Worm (Caenorhabditis elegans) whole organism, young adult: ENCODE data around the gene Y39F10A.6.

ENCODE experiments used
- B0019.2 ChIP-seq: fragments of 200-800 bp; sonication (Bioruptor generic); conservative IDR thresholded peaks from 2 replicates; pipeline ENCODE4 v1.3.6; 2022; ENCODE audit warnings: missing genetic modification reagents, missing genetic modification characterization, missing compliant biosample characterization
- B0035.1 ChIP-seq: sonication (generic microtip); optimal IDR thresholded peaks from 2 replicates; lab custom pipeline; 2016; ENCODE audit warnings: missing genetic modification characterization, mild to moderate bottlenecking, missing compliant biosample characterization, missing genotype, missing genetic modification reagents
- C06A6.2 ChIP-seq: fragments of 200-800 bp; sonication (Bioruptor generic); conservative IDR thresholded peaks from 2 replicates; pipeline ENCODE4 v1.3.6; 2022; ENCODE audit warnings: missing genetic modification characterization, missing compliant biosample characterization
- F37B4.10 ChIP-seq: fragments of 200-800 bp; sonication (Bioruptor generic); IDR thresholded peaks from 2 replicates; pipeline ENCODE4 v1.3.6; 2022; ENCODE audit warnings: missing genetic modification characterization, missing compliant biosample characterization
- F49E8.2 ChIP-seq: sonication (generic microtip); optimal IDR thresholded peaks from 3 replicates; lab custom pipeline; 2017; ENCODE audit warnings: missing genetic modification characterization, mild to moderate bottlenecking, missing compliant biosample characterization, antibody characterized with exemption, moderate library complexity; ENCODE audit not compliant: insufficient read depth
- K11D2.4 ChIP-seq: fragments of 200-800 bp; sonication (Bioruptor generic); IDR thresholded peaks from 2 replicates; pipeline ENCODE4 v1.3.6; 2022; ENCODE audit warnings: missing genetic modification reagents, missing genetic modification characterization, missing compliant biosample characterization
- K12H6.12 ChIP-seq: fragments of 200-800 bp; sonication (Bioruptor generic); optimal IDR thresholded peaks from 2 replicates; lab custom pipeline; 2018; ENCODE audit warnings: mild to moderate bottlenecking, missing genetic modification characterization, missing compliant biosample characterization
- Y53G8AR.9 ChIP-seq: fragments of 200-800 bp; sonication (Bioruptor generic); conservative IDR thresholded peaks from 2 replicates; pipeline ENCODE4 v1.3.6; 2022; ENCODE audit warnings: missing genetic modification reagents, missing genetic modification characterization, missing compliant biosample characterization
- Y56A3A.18 ChIP-seq: fragments of 200-800 bp; sonication (Bioruptor generic); IDR thresholded peaks from 2 replicates; pipeline ENCODE4 v1.3.6; 2022; ENCODE audit warnings: missing genetic modification reagents, missing genetic modification characterization, missing compliant biosample characterization
- ama-1 ChIP-seq, 3 experiments: fragments of 150-350 bp in 1 of 3; sonication (generic microtip) in 2 of 3; optimal IDR thresholded peaks; 2 replicates each; lab custom pipeline; 2014 to 2018; ENCODE audit warnings: missing biosample characterization in 2 of 3, missing genetic modification characterization in 2 of 3, missing genetic modification reagents in 2 of 3
- aptf-3 ChIP-seq: fragments of 200-800 bp; sonication (Bioruptor generic); IDR thresholded peaks from 2 replicates; pipeline ENCODE4 v1.3.6; 2022; ENCODE audit warnings: missing genetic modification characterization, missing compliant biosample characterization
- attf-3 ChIP-seq: fragments of 200-800 bp; sonication (Bioruptor generic); conservative IDR thresholded peaks from 2 replicates; pipeline ENCODE4 v1.3.6; 2022; ENCODE audit warnings: missing genetic modification reagents, missing genetic modification characterization, missing compliant biosample characterization
- attf-6 ChIP-seq: fragments of 200-800 bp; sonication (Bioruptor generic); IDR thresholded peaks from 2 replicates; pipeline ENCODE4 v1.3.6; 2022; ENCODE audit warnings: missing genetic modification reagents, missing genetic modification characterization, missing compliant biosample characterization
- ccch-3 ChIP-seq: fragments of 200-800 bp; sonication (Bioruptor generic); optimal IDR thresholded peaks from 2 replicates; lab custom pipeline; 2018; ENCODE audit warnings: mild to moderate bottlenecking, missing genetic modification characterization, missing compliant biosample characterization
- cebp-1 ChIP-seq, 2 experiments: fragments of 200-800 bp in 1 of 2; sonication (Bioruptor generic) in 1 of 2; sonication (generic microtip) in 1 of 2; IDR thresholded peaks in 1 of 2; optimal IDR thresholded peaks in 1 of 2; 2 replicates each; pipeline versions ENCODE4 v1.3.6 to Lab custom; 2017 to 2022; ENCODE audit warnings: missing compliant biosample characterization in 2 of 2, missing genetic modification characterization in 2 of 2, mild to moderate bottlenecking in 1 of 2, missing genetic modification reagents in 1 of 2, moderate library complexity in 1 of 2
- cebp-2 ChIP-seq: fragments of 200-800 bp; sonication (Bioruptor generic); IDR thresholded peaks from 2 replicates; pipeline ENCODE4 v1.3.6; 2022; ENCODE audit warnings: missing genetic modification characterization, missing compliant biosample characterization
- ceh-91 ChIP-seq: fragments of 200-800 bp; sonication (Bioruptor generic); IDR thresholded peaks from 2 replicates; pipeline ENCODE4 v1.3.6; 2022; ENCODE audit warnings: missing genetic modification reagents, missing genetic modification characterization, missing compliant biosample characterization
- efl-1 ChIP-seq: fragments of 150-350 bp; optimal IDR thresholded peaks from 2 replicates; lab custom pipeline; 2014; ENCODE audit warnings: missing biosample characterization, missing genetic modification reagents, missing genetic modification characterization
- gei-17 ChIP-seq: fragments of 200-800 bp; sonication (Bioruptor generic); optimal IDR thresholded peaks from 2 replicates; lab custom pipeline; 2018; ENCODE audit warnings: mild to moderate bottlenecking, missing genetic modification characterization, missing compliant biosample characterization
- him-1 ChIP-seq: sonication (generic microtip); optimal IDR thresholded peaks from 2 replicates; lab custom pipeline; 2016; ENCODE audit warnings: missing genotype, missing genetic modification reagents, missing genetic modification characterization, missing compliant biosample characterization
- hrde-1 ChIP-seq: sonication (generic microtip); optimal IDR thresholded peaks from 2 replicates; lab custom pipeline; 2016; ENCODE audit warnings: missing genetic modification characterization, mild to moderate bottlenecking, missing compliant biosample characterization, moderate library complexity, missing genotype, missing genetic modification reagents, borderline replicate concordance
- lag-1 ChIP-seq: fragments of 200-800 bp; sonication (Bioruptor generic); IDR thresholded peaks from 2 replicates; pipeline ENCODE4 v1.3.6; 2022; ENCODE audit warnings: missing genetic modification reagents, missing genetic modification characterization, missing compliant biosample characterization
- let-526 ChIP-seq: fragments of 200-800 bp; sonication (Bioruptor generic); IDR thresholded peaks from 2 replicates; pipeline ENCODE4 v1.3.6; 2022; ENCODE audit warnings: missing genetic modification reagents, missing genetic modification characterization, missing compliant biosample characterization
- let-607 ChIP-seq, 2 experiments: fragments of 200-800 bp in 1 of 2; sonication (Bioruptor generic) in 1 of 2; sonication (generic microtip) in 1 of 2; optimal IDR thresholded peaks; 2 replicates each; lab custom pipeline; 2016 to 2018; ENCODE audit warnings: mild to moderate bottlenecking in 2 of 2, missing compliant biosample characterization in 2 of 2, missing genetic modification characterization in 2 of 2, moderate library complexity in 2 of 2, missing genotype in 1 of 2
- lin-26 ChIP-seq: fragments of 200-800 bp; sonication (Bioruptor generic); IDR thresholded peaks from 2 replicates; pipeline ENCODE4 v1.3.6; 2022; ENCODE audit warnings: missing genetic modification reagents, missing genetic modification characterization, missing compliant biosample characterization
- lin-40 ChIP-seq: sonication (generic microtip); optimal IDR thresholded peaks from 2 replicates; lab custom pipeline; 2016; ENCODE audit warnings: missing genetic modification characterization, mild to moderate bottlenecking, missing compliant biosample characterization, missing genotype, missing genetic modification reagents
- madf-10 ChIP-seq: sonication (generic microtip); optimal IDR thresholded peaks from 2 replicates; lab custom pipeline; 2016; ENCODE audit warnings: mild to moderate bottlenecking, missing genetic modification characterization, missing compliant biosample characterization
- nfyb-1 ChIP-seq: fragments of 200-800 bp; sonication (Bioruptor generic); IDR thresholded peaks from 2 replicates; pipeline ENCODE4 v1.3.6; 2022; ENCODE audit warnings: missing genetic modification reagents, missing genetic modification characterization, missing compliant biosample characterization
- nhr-80 ChIP-seq: sonication (generic microtip); optimal IDR thresholded peaks from 2 replicates; lab custom pipeline; 2016; ENCODE audit warnings: missing genetic modification characterization, missing compliant biosample characterization
- pbrm-1 ChIP-seq: fragments of 200-800 bp; sonication (Bioruptor generic); IDR thresholded peaks from 2 replicates; pipeline ENCODE4 v1.3.6; 2022; ENCODE audit warnings: missing genetic modification reagents, missing genetic modification characterization, missing compliant biosample characterization
- pha-4 ChIP-seq: fragments of 150-350 bp; sonication (generic microtip); optimal IDR thresholded peaks from 2 replicates; lab custom pipeline; 2014; ENCODE audit warnings: missing biosample characterization, missing genetic modification reagents, missing genetic modification characterization
- rcor-1 ChIP-seq: fragments of 200-800 bp; sonication (Bioruptor generic); IDR thresholded peaks from 2 replicates; pipeline ENCODE4 v1.3.6; 2022; ENCODE audit warnings: missing genetic modification reagents, missing genetic modification characterization, missing compliant biosample characterization
- snpc-1.3 ChIP-seq: sonication (generic microtip); optimal IDR thresholded peaks from 2 replicates; lab custom pipeline; 2017; ENCODE audit warnings: missing genetic modification characterization, mild to moderate bottlenecking, missing compliant biosample characterization, antibody characterized with exemption, moderate library complexity, missing genotype, missing genetic modification reagents; ENCODE audit not compliant: insufficient read depth
- snpc-3.4 ChIP-seq: sonication (generic microtip); optimal IDR thresholded peaks from 2 replicates; lab custom pipeline; 2017; ENCODE audit warnings: missing genetic modification characterization, mild to moderate bottlenecking, missing compliant biosample characterization, antibody characterized with exemption, moderate library complexity, missing genotype, missing genetic modification reagents
- tlf-1 ChIP-seq: fragments of 200-800 bp; sonication (Bioruptor generic); optimal IDR thresholded peaks from 2 replicates; lab custom pipeline; 2018; ENCODE audit warnings: mild to moderate bottlenecking, missing genetic modification characterization, missing compliant biosample characterization
- zim-3 ChIP-seq: sonication (generic microtip); optimal IDR thresholded peaks from 2 replicates; lab custom pipeline; 2017; ENCODE audit warnings: mild to moderate bottlenecking, missing genetic modification characterization, moderate library complexity, missing compliant biosample characterization
- ztf-6 ChIP-seq: fragments of 200-800 bp; sonication (Bioruptor generic); IDR thresholded peaks from 2 replicates; pipeline ENCODE4 v1.3.6; 2022; ENCODE audit warnings: missing genetic modification reagents, missing genetic modification characterization, missing compliant biosample characterization

Y39F10A.6 gene

DNA sequence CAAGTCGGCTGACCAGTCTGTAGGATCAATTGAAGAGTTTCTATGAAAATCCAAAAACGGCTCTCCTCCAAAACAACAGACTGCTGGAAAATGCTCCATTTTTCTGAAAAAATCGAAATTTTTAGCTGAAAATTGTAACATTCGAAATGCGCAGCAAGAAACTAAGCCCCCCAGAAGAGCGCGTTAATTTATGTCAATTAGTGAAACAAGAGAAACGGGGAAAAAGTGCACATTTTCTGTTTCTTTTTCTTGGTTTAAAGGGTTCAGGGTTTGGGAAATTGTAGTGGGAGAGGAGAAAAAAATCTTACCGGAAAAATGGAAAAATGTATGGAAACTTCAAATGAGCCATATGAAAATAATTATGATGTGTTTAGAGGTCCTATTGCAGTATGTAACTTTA lies 18.2 kb downstream of the Y39F10A.6 start, which contains the start of gene C08G5.7:
Gene C08G5.7, minus strand, starts transcription at position 101 of the 400 bp plus-strand sequence.
- no peak for TF ChIP-seq aptf-3 (GFP tag; lab: Robert Waterston, UW)
- TF ChIP-seq K12H6.12 (tag; lab: Kevin White, UChicago) = no peak
- TF ChIP-seq snpc-1.3 (tag; lab: Kevin White, UChicago) = no peak
- no peak for TF ChIP-seq B0035.1 (tag; lab: Kevin White, UChicago)
- no peak for TF ChIP-seq ccch-3 (GFP tag; lab: Kevin White, UChicago)
- TF ChIP-seq nfyb-1 (GFP tag; lab: Robert Waterston, UW) = no peak
- no peak for TF ChIP-seq lin-40 (tag; lab: Kevin White, UChicago)
- no peak for TF ChIP-seq pha-4 (tag; lab: Kevin White, UChicago)
- no peak for TF ChIP-seq C06A6.2 (GFP tag; lab: Robert Waterston, UW)
- TF ChIP-seq snpc-3.4 (tag; lab: Kevin White, UChicago) = no peak
- TF ChIP-seq, all 124 proteins: peak for 0

DNA sequence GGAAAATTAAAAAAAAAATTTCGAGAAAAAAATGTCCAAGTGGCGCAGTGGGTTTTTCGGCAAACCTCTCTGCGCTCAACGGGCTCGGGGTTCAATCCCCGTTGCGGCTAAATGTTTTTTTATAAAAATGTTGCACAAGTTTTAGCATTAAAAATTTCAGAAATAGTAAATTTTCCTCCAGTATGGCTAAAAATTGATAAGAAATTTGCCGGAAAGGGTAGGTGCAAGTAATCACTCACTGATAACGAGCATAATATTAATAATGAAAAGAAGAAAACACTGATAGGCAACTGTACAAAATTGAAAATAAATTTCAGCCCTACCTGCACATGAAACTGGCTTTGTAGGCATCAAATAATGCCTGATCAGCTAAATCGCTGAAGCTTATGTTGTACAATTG lies 19.0 kb downstream of the Y39F10A.6 start:
- no peak for TF ChIP-seq madf-10
- no peak for TF ChIP-seq let-526 (GFP tag; lab: Robert Waterston, UW)
- no peak for TF ChIP-seq Y56A3A.18 (GFP tag; lab: Robert Waterston, UW)
- no peak for TF ChIP-seq him-1 (tag; lab: Kevin White, UChicago)
- no peak for TF ChIP-seq B0019.2
- TF ChIP-seq rcor-1 (GFP tag; lab: Robert Waterston, UW) = no peak
- TF ChIP-seq hrde-1 = no peak
- no peak for TF ChIP-seq efl-1
- no peak for TF ChIP-seq Y53G8AR.9 (GFP tag; lab: Robert Waterston, UW)
- no peak for TF ChIP-seq ztf-6 (GFP tag; lab: Robert Waterston, UW)
- no peak for TF ChIP-seq attf-6 (GFP tag; lab: Robert Waterston, UW)
- TF ChIP-seq ceh-91 (GFP tag; lab: Robert Waterston, UW) = no peak
- no peak for TF ChIP-seq F49E8.2 (tag; lab: Kevin White, UChicago)
- TF ChIP-seq gei-17 (GFP tag; lab: Kevin White, UChicago) = no peak
- no peak for TF ChIP-seq zim-3 (tag; lab: Kevin White, UChicago)
- TF ChIP-seq ccch-3 (GFP tag; lab: Kevin White, UChicago) = no peak
- no peak for TF ChIP-seq lag-1
- no peak for TF ChIP-seq ama-1 (optimal IDR thresholded peaks at IDR 0.05; lab: Kevin White, UChicago)
- no peak for TF ChIP-seq ama-1 (GFP tag; optimal IDR thresholded peaks at IDR 0.05; lab: Kevin White, UChicago)

DNA sequence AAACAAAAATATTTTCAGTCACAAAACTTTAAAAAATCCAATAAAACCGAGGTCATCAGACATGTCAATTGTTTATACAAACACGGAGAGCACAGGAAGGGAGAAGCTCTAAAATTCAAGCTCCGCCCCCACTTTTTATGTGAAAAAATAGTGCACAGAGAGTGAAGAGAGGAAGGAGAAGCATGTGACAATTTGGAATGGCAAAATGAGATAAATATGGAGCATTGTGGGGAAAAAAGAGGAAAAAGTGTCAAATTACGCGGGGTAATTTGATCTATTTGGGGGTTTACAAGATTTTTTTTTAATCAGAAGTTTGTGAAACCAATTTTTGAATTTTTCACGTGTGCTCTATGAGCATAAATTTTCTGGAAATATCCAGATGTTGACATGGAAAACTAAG lies 20.5 kb downstream of the Y39F10A.6 start:
- TF ChIP-seq attf-3 (no peak), Y53G8AR.9 (GFP tag; lab: Robert Waterston, UW) (no peak)

DNA sequence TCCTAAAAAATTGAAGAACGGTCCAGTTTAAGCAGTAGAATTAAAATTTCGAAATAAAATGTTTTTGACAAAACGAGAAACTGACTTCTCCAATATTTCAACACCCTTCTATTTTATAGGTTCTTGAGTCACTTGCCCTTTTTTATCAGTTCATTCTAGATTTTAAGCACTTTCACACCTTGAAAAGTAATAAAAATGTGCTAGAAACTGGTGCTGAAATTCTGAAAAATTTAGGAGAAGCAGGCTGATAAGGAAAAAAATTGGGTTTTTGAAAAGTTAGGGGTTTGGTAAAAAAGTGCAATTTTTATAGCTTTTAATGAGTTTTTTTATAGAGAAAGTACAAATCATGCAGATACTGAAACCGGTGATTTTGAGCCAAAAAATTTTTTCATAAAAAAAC lies 23.2 kb downstream of the Y39F10A.6 start:
- no peak for TF ChIP-seq K11D2.4 (GFP tag; lab: Robert Waterston, UW)
- TF ChIP-seq cebp-2 (GFP tag; lab: Robert Waterston, UW) = no peak
- TF ChIP-seq let-607 (tag; optimal IDR thresholded peaks at IDR 0.05; lab: Kevin White, UChicago) = no peak
- TF ChIP-seq F37B4.10 (GFP tag; lab: Robert Waterston, UW) = no peak
- no peak for TF ChIP-seq cebp-1 (GFP tag; IDR thresholded peaks at IDR 0.05; lab: Robert Waterston, UW)
- TF ChIP-seq cebp-1 (tag; optimal IDR thresholded peaks at IDR 0.05; lab: Kevin White, UChicago) = peak; percentile 30
- peak; percentile 10 for TF ChIP-seq nhr-80 (tag; lab: Kevin White, UChicago)
- no peak for TF ChIP-seq tlf-1 (GFP tag; lab: Kevin White, UChicago)
- TF ChIP-seq pbrm-1 (GFP tag; lab: Robert Waterston, UW) = no peak
- no peak for TF ChIP-seq lin-26
